Fruit fly (Drosophila melanogaster): ENCODE measurements around the gene Mhcl.

Gene Mhcl

dm6 chr3R:16033727-16034126, 64.8 kb downstream of the Mhcl start:
- TF ChIP-seq Rel (GFP tag; optimal IDR thresholded peaks at IDR 0.05) = no peak
- TF ChIP-seq Rel (tag; optimal IDR thresholded peaks at IDR 0.05) = no peak
- no peak for TF ChIP-seq dmrt93B (GFP tag; optimal IDR thresholded peaks at IDR 0.05)
- TF ChIP-seq lola (GFP tag; optimal IDR thresholded peaks at IDR 0.05) = no peak
- no peak for TF ChIP-seq ey (GFP tag; optimal IDR thresholded peaks at IDR 0.05)
- TF ChIP-seq foxo (GFP tag; optimal IDR thresholded peaks at IDR 0.05) = no peak
- TF ChIP-seq Jra (GFP tag; optimal IDR thresholded peaks at IDR 0.05) = no peak
- TF ChIP-seq dl (GFP tag; optimal IDR thresholded peaks at IDR 0.05; ENCODE audit: insufficient read depth in 1 of 2, partially characterized antibody in 2 of 2) = no peak
- TF ChIP-seq Vsx2 (GFP tag; optimal IDR thresholded peaks at IDR 0.05; ENCODE audit: partially characterized antibody) = no peak
- no peak for TF ChIP-seq woc (GFP tag; optimal IDR thresholded peaks at IDR 0.05)
- TF ChIP-seq Hr83 (GFP tag; optimal IDR thresholded peaks at IDR 0.05; ENCODE audit: poor library complexity, severe bottlenecking) = no peak
- TF ChIP-seq brk (GFP tag; optimal IDR thresholded peaks at IDR 0.05) = no peak
- no peak for TF ChIP-seq usp (GFP tag; optimal IDR thresholded peaks at IDR 0.05)
- no peak for TF ChIP-seq N (GFP tag; optimal IDR thresholded peaks at IDR 0.05)
- TF ChIP-seq dsf (GFP tag; optimal IDR thresholded peaks at IDR 0.05; ENCODE audit: borderline replicate concordance) = no peak
- TF ChIP-seq tai (GFP tag; optimal IDR thresholded peaks at IDR 0.05) = no peak
- TF ChIP-seq OdsH (GFP tag; optimal IDR thresholded peaks at IDR 0.05) = no peak
- TF ChIP-seq CG32264 (GFP tag; optimal IDR thresholded peaks at IDR 0.05) = no peak
- no peak for TF ChIP-seq rgr (GFP tag; optimal IDR thresholded peaks at IDR 0.05)

dm6 chr3R:16030445-16030844, 68.1 kb downstream of the Mhcl start:
- TF ChIP-seq Hr83 (GFP tag; optimal IDR thresholded peaks at IDR 0.05; ENCODE audit: poor library complexity, severe bottlenecking) (no peak), jim (GFP tag; optimal IDR thresholded peaks at IDR 0.05) (no peak), Sp1 (GFP tag; optimal IDR thresholded peaks at IDR 0.05) (no peak), foxo (GFP tag; optimal IDR thresholded peaks at IDR 0.05) (no peak), sage (GFP tag; optimal IDR thresholded peaks at IDR 0.05) (no peak), GATAd (GFP tag; optimal IDR thresholded peaks at IDR 0.05) (no peak), fru (GFP tag; optimal IDR thresholded peaks at IDR 0.05) (no peak), HLH106 (tag; optimal IDR thresholded peaks at IDR 0.05) (no peak)

- no peak for TF ChIP-seq Sp1 (GFP tag; optimal IDR thresholded peaks at IDR 0.05)
- TF ChIP-seq Dif (GFP tag; optimal IDR thresholded peaks at IDR 0.05; ENCODE audit: partially characterized antibody) = no peak
- no peak for TF ChIP-seq pan (optimal IDR thresholded peaks at IDR 0.05)
- no peak for TF ChIP-seq woc (GFP tag; optimal IDR thresholded peaks at IDR 0.05)
- no peak for TF ChIP-seq rgr (GFP tag; optimal IDR thresholded peaks at IDR 0.05)
- no peak for TF ChIP-seq tai (GFP tag; optimal IDR thresholded peaks at IDR 0.05)
- TF ChIP-seq usp (GFP tag; optimal IDR thresholded peaks at IDR 0.05) = no peak
- TF ChIP-seq dl (GFP tag; optimal IDR thresholded peaks at IDR 0.05; ENCODE audit: insufficient read depth in 1 of 2, partially characterized antibody in 2 of 2) = no peak
- no peak for TF ChIP-seq CG32264 (GFP tag; optimal IDR thresholded peaks at IDR 0.05)
- no peak for TF ChIP-seq dmrt93B (GFP tag; optimal IDR thresholded peaks at IDR 0.05)
Measured at dm6 chr3R:16029584-16029983, 69.0 kb downstream of the Mhcl start.

- TF ChIP-seq Vsx2 (GFP tag; optimal IDR thresholded peaks at IDR 0.05; ENCODE audit: partially characterized antibody) (no peak), dmrt93B (GFP tag; optimal IDR thresholded peaks at IDR 0.05) (no peak), Mio (GFP tag; optimal IDR thresholded peaks at IDR 0.05) (no peak), Sp1 (GFP tag; optimal IDR thresholded peaks at IDR 0.05) (no peak)
Measured at dm6 chr3R:16028651-16029050, 69.9 kb downstream of the Mhcl start.

- peak; percentile 53 for TF ChIP-seq Hr83 (GFP tag; optimal IDR thresholded peaks at IDR 0.05; ENCODE audit: poor library complexity, severe bottlenecking)
- TF ChIP-seq GATAd (GFP tag; optimal IDR thresholded peaks at IDR 0.05) = no peak
- TF ChIP-seq CrebA (GFP tag; optimal IDR thresholded peaks at IDR 0.05; ENCODE audit: borderline replicate concordance) = no peak
- TF ChIP-seq tai (GFP tag; optimal IDR thresholded peaks at IDR 0.05) = no peak
- peak; percentile 3 for TF ChIP-seq Jra (GFP tag; optimal IDR thresholded peaks at IDR 0.05)
- TF ChIP-seq sv (GFP tag; optimal IDR thresholded peaks at IDR 0.05) = no peak
- peak; percentile 14 for TF ChIP-seq N (GFP tag; optimal IDR thresholded peaks at IDR 0.05)
- no peak for TF ChIP-seq Rel (GFP tag; optimal IDR thresholded peaks at IDR 0.05)
- peak; percentile 46 for TF ChIP-seq Rel (tag; optimal IDR thresholded peaks at IDR 0.05)
- TF ChIP-seq jim (GFP tag; optimal IDR thresholded peaks at IDR 0.05) = no peak
- peak; percentile 22 for TF ChIP-seq h (GFP tag; optimal IDR thresholded peaks at IDR 0.05)
- TF ChIP-seq br (GFP tag; optimal IDR thresholded peaks at IDR 0.05) = no peak
- peak; percentile 2 for TF ChIP-seq rgr (GFP tag; optimal IDR thresholded peaks at IDR 0.05)
- TF ChIP-seq psq (GFP tag; optimal IDR thresholded peaks at IDR 0.05) = peak; percentile 5
- TF ChIP-seq OdsH (GFP tag; optimal IDR thresholded peaks at IDR 0.05) = no peak
- TF ChIP-seq dl (GFP tag; optimal IDR thresholded peaks at IDR 0.05; ENCODE audit: insufficient read depth in 1 of 2, partially characterized antibody in 2 of 2) = peak; percentile 42 to 58
- no peak for TF ChIP-seq lola (GFP tag; optimal IDR thresholded peaks at IDR 0.05)
- TF ChIP-seq fru (GFP tag; optimal IDR thresholded peaks at IDR 0.05) = no peak
- TF ChIP-seq Sp1 (GFP tag; optimal IDR thresholded peaks at IDR 0.05) = no peak
- TF ChIP-seq woc (GFP tag; optimal IDR thresholded peaks at IDR 0.05) = no peak
- peak; percentile 76 for TF ChIP-seq Vsx2 (GFP tag; optimal IDR thresholded peaks at IDR 0.05; ENCODE audit: partially characterized antibody)
- TF ChIP-seq HLH106 (tag; optimal IDR thresholded peaks at IDR 0.05) = no peak
- no peak for TF ChIP-seq Dfd (GFP tag; optimal IDR thresholded peaks at IDR 0.05)
- TF ChIP-seq brk (GFP tag; optimal IDR thresholded peaks at IDR 0.05) = no peak
- TF ChIP-seq ey (GFP tag; optimal IDR thresholded peaks at IDR 0.05) = no peak
- peak; percentile 51 for TF ChIP-seq Dif (GFP tag; optimal IDR thresholded peaks at IDR 0.05; ENCODE audit: partially characterized antibody)
- TF ChIP-seq foxo (GFP tag; optimal IDR thresholded peaks at IDR 0.05) = no peak
- no peak for TF ChIP-seq CG32264 (GFP tag; optimal IDR thresholded peaks at IDR 0.05)
Measured at dm6 chr3R:16025587-16026223, 72.9 kb downstream of the Mhcl start, which contains the start of gene pnr. TSS of gene pnr (plus strand) at chr3R:16026079.

Data from whole organism, wandering third instar larva.